Worm (Caenorhabditis elegans) whole organism, L4 larva: ENCODE measurements around the gene F47B8.2.
A peak's percentile ranks its signal among the peaks of the same experiment; 100 is the strongest.

Source experiments
- F49E8.2 ChIP-seq: sonication (generic microtip); optimal IDR thresholded peaks from 2 replicates; lab custom pipeline; 2016; ENCODE audit warnings: missing compliant biosample characterization, mild to moderate bottlenecking, missing genetic modification characterization, borderline replicate concordance
- Y48G9A.11 ChIP-seq: fragments of 200-800 bp; sonication (Bioruptor generic); IDR thresholded peaks from 2 replicates; pipeline ENCODE4 v1.3.6; 2022; ENCODE audit warnings: missing genetic modification reagents, missing genetic modification characterization, missing compliant biosample characterization
- Y75B8A.6 ChIP-seq: fragments of 200-800 bp; sonication (Bioruptor generic); IDR thresholded peaks from 2 replicates; pipeline ENCODE4 v1.3.6; 2022; ENCODE audit warnings: missing genetic modification reagents, missing genetic modification characterization, missing compliant biosample characterization
- ZK337.2 ChIP-seq: fragments of 200-800 bp; sonication (Bioruptor generic); IDR thresholded peaks from 2 replicates; pipeline ENCODE4 v1.3.6; 2022; ENCODE audit warnings: missing genetic modification reagents, missing genetic modification characterization, missing compliant biosample characterization
- ZK546.5 ChIP-seq, 2 experiments: sonication (generic microtip); optimal IDR thresholded peaks; 2 replicates each; lab custom pipeline; 2017; ENCODE audit warnings: missing biosample characterization in 2 of 2, missing genetic modification characterization in 2 of 2
- aly-2 ChIP-seq: sonication (generic microtip); optimal IDR thresholded peaks from 2 replicates; lab custom pipeline; 2018; ENCODE audit warnings: missing biosample characterization, missing genetic modification characterization
- ama-1 ChIP-seq: fragments of 150-350 bp; optimal IDR thresholded peaks from 2 replicates; lab custom pipeline; 2014; ENCODE audit warnings: inconsistent platforms, mixed read lengths
- arid-1 ChIP-seq: fragments of 200-800 bp; sonication (Bioruptor generic); conservative IDR thresholded peaks from 2 replicates; pipeline ENCODE4 v1.3.6; 2022; ENCODE audit warnings: missing genetic modification reagents, missing genetic modification characterization, missing compliant biosample characterization
- attf-4 ChIP-seq: sonication (generic microtip); optimal IDR thresholded peaks from 3 replicates; lab custom pipeline; 2017; ENCODE audit warnings: missing biosample characterization, missing genetic modification characterization
- cey-2 ChIP-seq: sonication (generic microtip); optimal IDR thresholded peaks from 3 replicates; lab custom pipeline; 2017; ENCODE audit warnings: missing genetic modification characterization, mild to moderate bottlenecking, missing compliant biosample characterization, antibody characterized with exemption, borderline replicate concordance; ENCODE audit not compliant: insufficient read depth
- dmd-8 ChIP-seq: fragments of 200-800 bp; sonication (Bioruptor generic); IDR thresholded peaks from 2 replicates; pipeline ENCODE4 v1.3.6; 2022; ENCODE audit warnings: missing genetic modification characterization, missing compliant biosample characterization
- dmd-9 ChIP-seq: fragments of 200-800 bp; sonication (Bioruptor generic); IDR thresholded peaks from 2 replicates; pipeline ENCODE4 v1.3.6; 2022; ENCODE audit warnings: missing genetic modification reagents, missing genetic modification characterization, missing compliant biosample characterization
- duxl-1 ChIP-seq: sonication (generic microtip); optimal IDR thresholded peaks from 2 replicates; lab custom pipeline; 2016; ENCODE audit warnings: mild to moderate bottlenecking, missing genetic modification characterization, moderate library complexity, missing compliant biosample characterization; ENCODE audit not compliant: poor library complexity
- egl-43 ChIP-seq: fragments of 200-800 bp; sonication (Bioruptor generic); IDR thresholded peaks from 2 replicates; pipeline ENCODE4 v1.3.6; 2022; ENCODE audit warnings: missing genetic modification reagents, missing genetic modification characterization, missing compliant biosample characterization
- fos-1 ChIP-seq: fragments of 150-350 bp; optimal IDR thresholded peaks from 2 replicates; lab custom pipeline; 2014; ENCODE audit warnings: missing biosample characterization, missing genetic modification characterization
- hlh-30 ChIP-seq: sonication (generic microtip); optimal IDR thresholded peaks from 2 replicates; lab custom pipeline; 2017; ENCODE audit warnings: antibody characterized with exemption, mild to moderate bottlenecking, missing genetic modification characterization, missing compliant biosample characterization; ENCODE audit not compliant: insufficient read depth
- lin-29 ChIP-seq: fragments of 200-800 bp; sonication (Bioruptor generic); IDR thresholded peaks from 2 replicates; pipeline ENCODE4 v1.3.6; 2022; ENCODE audit warnings: missing genetic modification reagents, missing genetic modification characterization, missing compliant biosample characterization
- lir-3 ChIP-seq: sonication (generic microtip); optimal IDR thresholded peaks from 2 replicates; lab custom pipeline; 2016; ENCODE audit warnings: mild to moderate bottlenecking, missing genetic modification characterization, missing compliant biosample characterization
- lsy-2 ChIP-seq, 2 experiments: fragments of 150-350 bp in 1 of 2; sonication (generic microtip) in 1 of 2; optimal IDR thresholded peaks; 2 replicates each; lab custom pipeline; 2014 to 2017; ENCODE audit warnings: missing biosample characterization in 2 of 2, missing genetic modification characterization in 2 of 2
- madf-5 ChIP-seq, 2 experiments: fragments of 200-800 bp; sonication (Bioruptor generic); IDR thresholded peaks; 2 replicates each; pipeline ENCODE4 v1.3.6; 2022; ENCODE audit warnings: missing compliant biosample characterization in 2 of 2, missing genetic modification characterization in 2 of 2
- mdl-1 ChIP-seq, 2 experiments: fragments of 150-350 bp in 1 of 2; sonication (generic microtip) in 1 of 2; optimal IDR thresholded peaks; 2 replicates each; lab custom pipeline; 2014 to 2017; ENCODE audit warnings: missing biosample characterization in 2 of 2, missing genetic modification characterization in 2 of 2
- nhr-11 ChIP-seq: fragments of 150-350 bp; optimal IDR thresholded peaks from 2 replicates; lab custom pipeline; 2014; ENCODE audit warnings: missing biosample characterization, missing genetic modification characterization
- nhr-237 ChIP-seq: sonication (generic microtip); optimal IDR thresholded peaks from 2 replicates; lab custom pipeline; 2017; ENCODE audit warnings: missing biosample characterization, missing genetic modification characterization
- nhr-25 ChIP-seq: sonication (generic microtip); optimal IDR thresholded peaks from 2 replicates; lab custom pipeline; 2017; ENCODE audit warnings: missing genetic modification characterization, mild to moderate bottlenecking, missing compliant biosample characterization, antibody characterized with exemption, moderate library complexity, borderline replicate concordance; ENCODE audit not compliant: insufficient read depth
- nhr-48 ChIP-seq: sonication (generic microtip); optimal IDR thresholded peaks from 2 replicates; lab custom pipeline; 2016; ENCODE audit warnings: mild to moderate bottlenecking, missing genetic modification characterization, missing compliant biosample characterization
- nhr-6 ChIP-seq: fragments of 150-350 bp; optimal IDR thresholded peaks from 2 replicates; lab custom pipeline; 2014; ENCODE audit warnings: missing biosample characterization, missing genetic modification characterization
- nhr-76 ChIP-seq: fragments of 150-350 bp; optimal IDR thresholded peaks from 2 replicates; lab custom pipeline; 2014; ENCODE audit warnings: missing biosample characterization, missing genetic modification characterization
- rbr-2 ChIP-seq: sonication (generic microtip); optimal IDR thresholded peaks from 2 replicates; lab custom pipeline; 2016; ENCODE audit warnings: missing genotype, missing genetic modification characterization, missing compliant biosample characterization
- saeg-2 ChIP-seq: fragments of 200-800 bp; sonication (Bioruptor generic); IDR thresholded peaks from 2 replicates; pipeline ENCODE4 v1.3.6; 2022; ENCODE audit warnings: missing genetic modification reagents, missing genetic modification characterization, missing compliant biosample characterization
- set-16 ChIP-seq: fragments of 200-800 bp; sonication (Bioruptor generic); IDR thresholded peaks from 2 replicates; pipeline ENCODE4 v1.3.6; 2022; ENCODE audit warnings: missing genetic modification reagents, missing genetic modification characterization, missing compliant biosample characterization
- skn-1 ChIP-seq: fragments of 150-350 bp; optimal IDR thresholded peaks from 2 replicates; lab custom pipeline; 2014; ENCODE audit warnings: missing biosample characterization, missing genetic modification characterization
- snpc-1.2 ChIP-seq: fragments of 200-800 bp; sonication (Bioruptor generic); IDR thresholded peaks from 2 replicates; pipeline ENCODE4 v1.3.6; 2022; ENCODE audit warnings: missing genetic modification reagents, missing genetic modification characterization, missing compliant biosample characterization
- spr-3 ChIP-seq: fragments of 200-800 bp; sonication (Bioruptor generic); optimal IDR thresholded peaks from 2 replicates; lab custom pipeline; 2018; ENCODE audit warnings: mild to moderate bottlenecking, missing genetic modification characterization, missing compliant biosample characterization
- tra-1 ChIP-seq: fragments of 200-800 bp; sonication (Bioruptor generic); IDR thresholded peaks from 2 replicates; pipeline ENCODE4 v1.3.6; 2022; ENCODE audit warnings: missing genetic modification reagents, missing genetic modification characterization, missing compliant biosample characterization
- unc-130 ChIP-seq: sonication (generic microtip); optimal IDR thresholded peaks from 2 replicates; lab custom pipeline; 2016; ENCODE audit warnings: missing genetic modification reagents, missing genetic modification characterization, missing compliant biosample characterization
- unc-39 ChIP-seq: sonication (generic microtip); optimal IDR thresholded peaks from 2 replicates; lab custom pipeline; 2017; ENCODE audit warnings: missing biosample characterization, missing genetic modification characterization
- unc-62 ChIP-seq, 3 experiments: fragments of 150-350 bp in 1 of 3; sonication (generic microtip); optimal IDR thresholded peaks in 2 of 3; peaks in 1 of 3; 1 replicate in 1 of 3; 2 replicates in 2 of 3; lab custom pipeline; 2014 to 2017; ENCODE audit warnings: missing biosample characterization in 3 of 3, missing genetic modification characterization in 3 of 3, missing genetic modification reagents in 3 of 3, missing genotype in 1 of 3
- vab-7 ChIP-seq: fragments of 200-800 bp; sonication (Bioruptor generic); IDR thresholded peaks from 2 replicates; pipeline ENCODE4 v1.3.6; 2022; ENCODE audit warnings: missing genetic modification reagents, missing genetic modification characterization, missing compliant biosample characterization
- zag-1 ChIP-seq: fragments of 150-350 bp; optimal IDR thresholded peaks from 2 replicates; lab custom pipeline; 2014; ENCODE audit warnings: missing biosample characterization, missing genetic modification characterization
- zfp-2 ChIP-seq: sonication (generic microtip); optimal IDR thresholded peaks from 2 replicates; lab custom pipeline; 2016; ENCODE audit warnings: mild to moderate bottlenecking, missing genetic modification characterization, missing compliant biosample characterization
- ztf-7 ChIP-seq: fragments of 150-350 bp; optimal IDR thresholded peaks from 2 replicates; lab custom pipeline; 2014; ENCODE audit warnings: missing biosample characterization, missing genetic modification characterization

The F47B8.2 gene

ce11 chrV:14273019-14273418 is 43.4 kb downstream of the F47B8.2 start, which contains the start of gene F40G12.6 (continued):
- TF ChIP-seq lsy-2 (tag; optimal IDR thresholded peaks at IDR 0.05; lab: Kevin White, UChicago) (no peak), zag-1 (tag; lab: Kevin White, UChicago) (no peak), snpc-1.2 (no peak)
- TF ChIP-seq, all 104 proteins: peak for 0

- TF ChIP-seq vab-7 (GFP tag; lab: Robert Waterston, UW) (no peak), tra-1 (no peak), unc-62 (GFP tag; optimal IDR thresholded peaks at IDR 0.05 in 1 of 2; lab: Kevin White, UChicago) (peak in 1 of 2 experiments; percentile 16), unc-62 (tag; optimal IDR thresholded peaks at IDR 0.05; lab: Kevin White, UChicago) (no peak), attf-4 (tag; lab: Kevin White, UChicago) (no peak), egl-43 (GFP tag; lab: Robert Waterston, UW) (no peak), nhr-48 (tag; lab: Kevin White, UChicago) (no peak), unc-39 (tag; lab: Kevin White, UChicago) (no peak)
These were observed 45.7 kb downstream of the F47B8.2 start, which contains the start of gene F40G12.5 for ce11 chrV:14270729-14271128. Gene F40G12.5 (minus strand): TSS chrV:14270829.

- TF ChIP-seq rbr-2 (tag; lab: Kevin White, UChicago): no peak
- no peak for TF ChIP-seq madf-5 (GFP tag; IDR thresholded peaks at IDR 0.05; lab: Robert Waterston, UW)
- TF ChIP-seq nhr-237 (tag; lab: Kevin White, UChicago): no peak
- TF ChIP-seq Y75B8A.6 (GFP tag; lab: Robert Waterston, UW): no peak
- TF ChIP-seq nhr-6 (tag; lab: Kevin White, UChicago): no peak
- TF ChIP-seq nhr-25 (tag; lab: Kevin White, UChicago): no peak
- no peak for TF ChIP-seq hlh-30
- TF ChIP-seq skn-1: no peak
- no peak for TF ChIP-seq nhr-76
- no peak for TF ChIP-seq set-16 (GFP tag; lab: Robert Waterston, UW)
- no peak for TF ChIP-seq saeg-2 (GFP tag; lab: Robert Waterston, UW)
- no peak for TF ChIP-seq lin-29 (GFP tag; lab: Robert Waterston, UW)
These were observed 47.8 kb downstream of the F47B8.2 start, which contains the start of gene F40G12.4 for ce11 chrV:14268616-14269015. Gene F40G12.4 (minus strand): TSS chrV:14268716.

ce11 chrV:14267326-14267942 is 49.0 kb downstream of the F47B8.2 start:
- TF ChIP-seq nhr-11 (tag; lab: Kevin White, UChicago) (no peak), Y48G9A.11 (GFP tag; lab: Robert Waterston, UW) (peak; percentile 74; the same call in 1 of the 2 replicates), unc-130 (no peak), cey-2 (tag; lab: Kevin White, UChicago) (no peak), nhr-76 (no peak), ama-1 (lab: Kevin White, UChicago) (no peak), madf-5 (GFP tag; IDR thresholded peaks at IDR 0.05; lab: Robert Waterston, UW) (no peak), dmd-8 (no peak), unc-62 (GFP tag; optimal IDR thresholded peaks at IDR 0.05 in 1 of 2; lab: Kevin White, UChicago) (no peak), unc-62 (tag; optimal IDR thresholded peaks at IDR 0.05; lab: Kevin White, UChicago) (no peak), hlh-30 (no peak), ztf-7 (tag; lab: Kevin White, UChicago) (no peak), skn-1 (no peak), duxl-1 (tag; lab: Kevin White, UChicago) (no peak), zfp-2 (tag; lab: Kevin White, UChicago) (no peak), arid-1 (GFP tag; lab: Robert Waterston, UW) (0 out of 2 replicates have a peak, but pooled peaks have one; percentile 9), F49E8.2 (tag; lab: Kevin White, UChicago) (peak; percentile 28), ZK546.5 (tag; optimal IDR thresholded peaks at IDR 0.05; lab: Kevin White, UChicago) (no peak), fos-1 (no peak), egl-43 (GFP tag; lab: Robert Waterston, UW) (no peak), snpc-1.2 (peak; percentile 82), mdl-1 (tag; optimal IDR thresholded peaks at IDR 0.05; lab: Kevin White, UChicago) (no peak), lir-3 (tag; lab: Kevin White, UChicago) (no peak), dmd-9 (GFP tag; lab: Robert Waterston, UW) (no peak), ZK337.2 (GFP tag; lab: Robert Waterston, UW) (no peak), zag-1 (tag; lab: Kevin White, UChicago) (no peak), spr-3 (GFP tag; lab: Kevin White, UChicago) (no peak), nhr-48 (tag; lab: Kevin White, UChicago) (no peak), aly-2 (tag; lab: Kevin White, UChicago) (no peak)
